Worm (Caenorhabditis elegans) whole organism, midembryonic: Measurements from ENCODE around the gene F16F9.3.

Experiments used
- cog-1 ChIP-seq: sonication (generic microtip); optimal IDR thresholded peaks from 2 replicates; lab custom pipeline; 2016; ENCODE audit warnings: missing genetic modification characterization, missing compliant biosample characterization
- klf-2 ChIP-seq: fragments of 200-800 bp; sonication (Bioruptor generic); conservative IDR thresholded peaks from 2 replicates; pipeline ENCODE4 v1.3.6; 2022; ENCODE audit warnings: missing genetic modification reagents, missing genetic modification characterization, missing compliant biosample characterization
- med-1 ChIP-seq: sonication (generic microtip); optimal IDR thresholded peaks from 2 replicates; lab custom pipeline; 2017; ENCODE audit warnings: missing genetic modification characterization, mild to moderate bottlenecking, missing compliant biosample characterization, antibody characterized with exemption, missing genetic modification reagents; ENCODE audit not compliant: insufficient read depth

DNA sequence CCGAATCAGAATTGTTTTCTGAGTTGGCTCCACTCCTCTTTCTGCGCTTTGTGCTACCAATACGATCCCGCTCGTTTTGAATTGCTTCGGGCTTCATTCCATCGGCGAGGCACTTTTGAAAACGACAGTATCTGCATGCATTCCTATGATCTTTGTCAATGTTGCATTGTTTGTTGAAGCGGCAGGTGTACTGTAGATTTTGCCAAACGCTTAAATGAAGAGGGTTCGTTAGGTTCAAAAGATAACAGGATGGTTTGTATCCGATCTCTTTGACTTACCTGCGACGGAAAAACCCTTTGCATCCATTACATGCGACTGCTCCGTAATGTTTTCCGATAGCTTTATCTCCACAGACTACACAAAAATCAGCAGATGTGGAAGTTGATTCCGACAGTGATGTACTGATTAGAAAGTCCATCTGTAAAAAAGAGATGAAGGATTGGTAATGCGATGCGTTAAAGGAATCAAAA, 18.4 kb downstream of the F16F9.3 start, which contains the start of gene nhr-14:
- TF ChIP-seq klf-2 (GFP tag; lab: Robert Waterston, UW) (no peak), med-1 (no peak), cog-1 (no peak)
